Fruit fly (Drosophila melanogaster) whole organism, embryonic: ENCODE results near the gene Cpr78E.
A peak's percentile ranks its signal among the peaks of the same experiment; 100 is the strongest.

Source experiments
- Asciz ChIP-seq: fragments of 200-800 bp; sonication (Bioruptor generic); optimal IDR thresholded peaks from 2 replicates; lab custom pipeline; 2017; ENCODE audit warnings: missing biosample characterization, mild to moderate bottlenecking, missing genetic modification characterization, missing genetic modification reagents
- BEAF-32 ChIP-seq: fragments of 200-800 bp; sonication (Bioruptor generic); optimal IDR thresholded peaks from 3 replicates; lab custom pipeline; 2017; ENCODE audit warnings: missing biosample characterization, missing genetic modification characterization, mild to moderate bottlenecking, moderate library complexity, missing genetic modification reagents
- Bteb2 ChIP-seq: fragments of 200-800 bp; sonication (Bioruptor generic); optimal IDR thresholded peaks from 2 replicates; lab custom pipeline; 2016; ENCODE audit warnings: missing biosample characterization, missing genetic modification characterization
- CG11085 ChIP-seq: fragments of 200-800 bp; sonication (Bioruptor generic); IDR thresholded peaks from 2 replicates; pipeline ENCODE4 v1.3.6; 2022; ENCODE audit warnings: missing biosample characterization, missing genetic modification characterization
- CG11695 ChIP-seq: fragments of 200-800 bp; sonication (Bioruptor generic); IDR thresholded peaks from 3 replicates; pipeline ENCODE4 v1.3.6; 2022; ENCODE audit warnings: missing biosample characterization, missing genetic modification characterization
- CG12236 ChIP-seq: fragments of 200-800 bp; sonication (Bioruptor generic); optimal IDR thresholded peaks from 2 replicates; lab custom pipeline; 2016; ENCODE audit warnings: missing biosample characterization, missing genetic modification characterization
- CG15514 ChIP-seq: fragments of 200-800 bp; sonication (Bioruptor generic); optimal IDR thresholded peaks from 3 replicates; lab custom pipeline; 2017; ENCODE audit warnings: missing biosample characterization, missing genetic modification characterization, mild to moderate bottlenecking, moderate library complexity, missing genetic modification reagents
- CG16779 ChIP-seq: fragments of 200-800 bp; sonication (Bioruptor generic); IDR thresholded peaks from 2 replicates; pipeline ENCODE4 v1.3.6; 2022; ENCODE audit warnings: missing biosample characterization, missing genetic modification characterization
- CG2889 ChIP-seq: fragments of 200-800 bp; sonication (Bioruptor generic); IDR thresholded peaks from 3 replicates; pipeline ENCODE4 v1.3.6; 2022; ENCODE audit warnings: missing biosample characterization, missing genetic modification characterization
- CG3407 ChIP-seq: fragments of 200-800 bp; sonication (Bioruptor generic); optimal IDR thresholded peaks from 2 replicates; lab custom pipeline; 2018; ENCODE audit warnings: missing biosample characterization, mild to moderate bottlenecking, missing genetic modification characterization
- CG4404 ChIP-seq: fragments of 200-800 bp; sonication (Bioruptor generic); IDR thresholded peaks from 2 replicates; pipeline ENCODE4 v1.3.6; 2022; ENCODE audit warnings: missing biosample characterization, missing genetic modification characterization
- CG4617 ChIP-seq: fragments of 200-800 bp; sonication (Bioruptor generic); optimal IDR thresholded peaks from 3 replicates; lab custom pipeline; 2016; ENCODE audit warnings: missing biosample characterization, missing genetic modification characterization, borderline replicate concordance
- CG6854 ChIP-seq: fragments of 200-800 bp; sonication (Bioruptor generic); optimal IDR thresholded peaks from 3 replicates; lab custom pipeline; 2017; ENCODE audit warnings: missing biosample characterization, mild to moderate bottlenecking, missing genetic modification characterization
- CG7357 ChIP-seq: fragments of 200-800 bp; sonication (Bioruptor generic); IDR thresholded peaks from 3 replicates; pipeline ENCODE4 v1.3.6; 2022; ENCODE audit warnings: missing biosample characterization, missing genetic modification characterization
- CkIIα-i1 ChIP-seq: fragments of 200-800 bp; sonication (Bioruptor generic); IDR thresholded peaks from 2 replicates; pipeline ENCODE4 v1.3.6; 2022; ENCODE audit warnings: missing biosample characterization, missing genetic modification characterization
- Drgx ChIP-seq: fragments of 200-800 bp; sonication (Bioruptor generic); IDR thresholded peaks from 2 replicates; pipeline ENCODE4 v1.3.6; 2022; ENCODE audit warnings: missing biosample characterization, missing genetic modification characterization
- E2f1 ChIP-seq: fragments of 200-800 bp; sonication (Bioruptor generic); IDR thresholded peaks from 2 replicates; pipeline ENCODE4 v1.3.6; 2022; ENCODE audit warnings: missing biosample characterization, missing genetic modification characterization
- ERR ChIP-seq: fragments of 200-800 bp; sonication (Bioruptor generic); optimal IDR thresholded peaks from 2 replicates; lab custom pipeline; 2016; ENCODE audit warnings: missing biosample characterization, missing genetic modification characterization
- Elba2 ChIP-seq: fragments of 200-800 bp; sonication (Bioruptor generic); optimal IDR thresholded peaks from 3 replicates; lab custom pipeline; 2016; ENCODE audit warnings: missing biosample characterization, missing genetic modification characterization
- Fer3 ChIP-seq: fragments of 200-800 bp; sonication (Bioruptor generic); optimal IDR thresholded peaks from 2 replicates; lab custom pipeline; 2018; ENCODE audit warnings: missing biosample characterization, mild to moderate bottlenecking, missing genetic modification characterization, moderate library complexity
- HLHmδ ChIP-seq: fragments of 200-800 bp; sonication (Bioruptor generic); optimal IDR thresholded peaks from 2 replicates; lab custom pipeline; 2018; ENCODE audit warnings: missing biosample characterization, mild to moderate bottlenecking, missing genetic modification characterization, moderate library complexity
- Nf-YB ChIP-seq: fragments of 200-800 bp; sonication (Bioruptor generic); optimal IDR thresholded peaks from 3 replicates; lab custom pipeline; 2019; ENCODE audit warnings: missing biosample characterization, mild to moderate bottlenecking, missing genetic modification characterization, moderate library complexity
- Sox102F ChIP-seq: fragments of 200-800 bp; sonication (Bioruptor generic); optimal IDR thresholded peaks from 2 replicates; lab custom pipeline; 2018; ENCODE audit warnings: missing biosample characterization, mild to moderate bottlenecking, missing genetic modification characterization, moderate library complexity
- YL-1 ChIP-seq: fragments of 200-800 bp; sonication (Bioruptor generic); optimal IDR thresholded peaks from 3 replicates; lab custom pipeline; 2017; ENCODE audit warnings: missing biosample characterization, mild to moderate bottlenecking, missing genetic modification characterization
- ap ChIP-seq: fragments of 200-800 bp; sonication (Bioruptor generic); IDR thresholded peaks from 2 replicates; pipeline ENCODE4 v1.3.6; 2022; ENCODE audit warnings: missing biosample characterization, missing genetic modification characterization
- ato ChIP-seq: fragments of 200-800 bp; sonication (Bioruptor generic); IDR thresholded peaks from 2 replicates; pipeline ENCODE4 v1.3.6; 2022; ENCODE audit warnings: missing biosample characterization, missing genetic modification characterization; ENCODE audit not compliant: partially characterized antibody
- cg ChIP-seq: fragments of 200-800 bp; sonication (Bioruptor generic); optimal IDR thresholded peaks from 3 replicates; lab custom pipeline; 2019; ENCODE audit warnings: missing biosample characterization, mild to moderate bottlenecking, missing genetic modification characterization, moderate library complexity
- crc ChIP-seq: fragments of 200-800 bp; sonication (Bioruptor generic); optimal IDR thresholded peaks from 2 replicates; lab custom pipeline; 2016; ENCODE audit warnings: missing biosample characterization, missing genetic modification characterization
- crp ChIP-seq, 2 experiments: fragments of 200-800 bp; sonication (Bioruptor generic); optimal IDR thresholded peaks; 2 replicates in 1 of 2; 3 replicates in 1 of 2; lab custom pipeline; 2017; ENCODE audit warnings: missing biosample characterization in 2 of 2, missing genetic modification characterization in 2 of 2, mild to moderate bottlenecking in 1 of 2, moderate library complexity in 1 of 2
- disco-r ChIP-seq: fragments of 200-800 bp; sonication (Bioruptor generic); optimal IDR thresholded peaks from 2 replicates; lab custom pipeline; 2016; ENCODE audit warnings: missing biosample characterization, missing genetic modification characterization
- eve ChIP-seq, 2 experiments: fragments of >200 bp; optimal IDR thresholded peaks; 2 replicates each; lab custom pipeline; 2017; ENCODE audit warnings: missing biosample characterization in 2 of 2, missing genetic modification characterization in 2 of 2
- fru ChIP-seq: fragments of >200 bp; optimal IDR thresholded peaks from 2 replicates; lab custom pipeline; 2017
- gcm2 ChIP-seq: fragments of 200-800 bp; sonication (Bioruptor generic); optimal IDR thresholded peaks from 2 replicates; lab custom pipeline; 2016; ENCODE audit warnings: missing biosample characterization, missing genetic modification characterization
- gfzf ChIP-seq: fragments of 200-800 bp; sonication (Bioruptor generic); optimal IDR thresholded peaks from 2 replicates; lab custom pipeline; 2016; ENCODE audit warnings: missing biosample characterization, mild to moderate bottlenecking, missing genetic modification characterization, moderate library complexity
- inv ChIP-seq: fragments of 200-800 bp; sonication (Bioruptor generic); IDR thresholded peaks from 2 replicates; pipeline ENCODE4 v1.3.6; 2022; ENCODE audit warnings: missing biosample characterization, missing genetic modification characterization; ENCODE audit not compliant: partially characterized antibody
- jigr1 ChIP-seq: fragments of 200-800 bp; sonication (Bioruptor generic); IDR thresholded peaks from 3 replicates; pipeline ENCODE4 v1.3.6; 2022; ENCODE audit warnings: missing biosample characterization, missing genetic modification characterization
- kah ChIP-seq: fragments of 200-800 bp; sonication (Bioruptor generic); optimal IDR thresholded peaks from 2 replicates; lab custom pipeline; 2018; ENCODE audit warnings: missing biosample characterization, mild to moderate bottlenecking, missing genetic modification characterization
- lbe ChIP-seq: fragments of 200-800 bp; sonication (Bioruptor generic); optimal IDR thresholded peaks from 2 replicates; lab custom pipeline; 2016; ENCODE audit warnings: missing biosample characterization, mild to moderate bottlenecking, missing genetic modification characterization
- lmd ChIP-seq: fragments of 200-800 bp; sonication (Bioruptor generic); IDR thresholded peaks from 2 replicates; pipeline ENCODE4 v1.3.6; 2022; ENCODE audit warnings: missing biosample characterization, missing genetic modification characterization
- oc ChIP-seq: fragments of 200-800 bp; sonication (Bioruptor generic); optimal IDR thresholded peaks from 2 replicates; lab custom pipeline; 2018; ENCODE audit warnings: missing biosample characterization, mild to moderate bottlenecking, missing genetic modification characterization, moderate library complexity
- peb ChIP-seq: fragments of 200-800 bp; sonication (Bioruptor generic); IDR thresholded peaks from 2 replicates; pipeline ENCODE4 v1.3.6; 2022; ENCODE audit warnings: missing biosample characterization, missing genetic modification characterization
- pho ChIP-seq: fragments of 200-800 bp; sonication (Bioruptor generic); optimal IDR thresholded peaks from 2 replicates; lab custom pipeline; 2016; ENCODE audit warnings: missing biosample characterization, missing genetic modification characterization
- pnt ChIP-seq: fragments of 200-800 bp; sonication (Bioruptor generic); optimal IDR thresholded peaks from 3 replicates; lab custom pipeline; 2016; ENCODE audit warnings: missing biosample characterization, missing genetic modification characterization
- prd ChIP-seq, 3 experiments: fragments of >200 bp in 2 of 3; fragments of 200-800 bp in 1 of 3; sonication (Bioruptor generic) in 1 of 3; optimal IDR thresholded peaks in 2 of 3; IDR thresholded peaks in 1 of 3; 2 replicates in 2 of 3; 3 replicates in 1 of 3; pipeline versions ENCODE4 v1.3.6 to Lab custom; 2017 to 2022; ENCODE audit warnings: missing biosample characterization in 1 of 3, missing genetic modification characterization in 1 of 3
- run ChIP-seq: fragments of 200-800 bp; sonication (Bioruptor generic); optimal IDR thresholded peaks from 3 replicates; lab custom pipeline; 2018; ENCODE audit warnings: missing biosample characterization, mild to moderate bottlenecking, missing genetic modification characterization
- so ChIP-seq: fragments of 200-800 bp; sonication (Bioruptor generic); IDR thresholded peaks from 3 replicates; pipeline ENCODE4 v1.3.6; 2022; ENCODE audit warnings: missing biosample characterization, missing genetic modification characterization
- tap ChIP-seq: fragments of 200-800 bp; optimal IDR thresholded peaks from 3 replicates; lab custom pipeline; 2019; ENCODE audit warnings: missing biosample characterization, mild to moderate bottlenecking, missing genetic modification characterization, moderate library complexity
- tgo ChIP-seq: fragments of 200-800 bp; sonication (Bioruptor generic); IDR thresholded peaks from 3 replicates; pipeline ENCODE4 v1.3.6; 2022; ENCODE audit warnings: missing biosample characterization, missing genetic modification characterization
- ttk ChIP-seq: fragments of 200-800 bp; sonication (Bioruptor generic); IDR thresholded peaks from 2 replicates; pipeline ENCODE4 v2.1.2; 2022; ENCODE audit warnings: missing biosample characterization, missing genetic modification characterization
- wor ChIP-seq: fragments of 200-800 bp; sonication (Bioruptor generic); IDR thresholded peaks from 2 replicates; pipeline ENCODE4 v1.3.6; 2022; ENCODE audit warnings: missing biosample characterization, missing genetic modification characterization
- zen ChIP-seq: fragments of 200-800 bp; sonication (Bioruptor generic); optimal IDR thresholded peaks from 3 replicates; lab custom pipeline; 2018; ENCODE audit warnings: missing biosample characterization, mild to moderate bottlenecking, missing genetic modification characterization, moderate library complexity

Cpr78E gene

dm6 chr3L:21679687-21680086 is 12.9 kb upstream of the Cpr78E start, which contains the start of the genes Als2 and CG11248 (continued):
- TF ChIP-seq Asciz (GFP tag; lab: Kevin White, UChicago) = no peak
- no peak for TF ChIP-seq HLHmδ
- peak; percentile 41 for TF ChIP-seq CG3407 (GFP tag; lab: Kevin White, UChicago)
- peak; percentile 29 for TF ChIP-seq Nf-YB
- TF ChIP-seq prd (optimal IDR thresholded peaks at IDR 0.05; lab: Kevin White, UChicago) = no peak
- peak; percentile 84 for TF ChIP-seq prd (GFP tag; IDR thresholded peaks at IDR 0.05; lab: Robert Waterston, UW)
- TF ChIP-seq CG6854 (GFP tag; lab: Kevin White, UChicago) = no peak
- TF ChIP-seq CG15514 (GFP tag; lab: Kevin White, UChicago) = peak; percentile 98
- TF ChIP-seq CG12236 (GFP tag; lab: Kevin White, UChicago) = peak; percentile 21
- peak; percentile 18 for TF ChIP-seq ERR (GFP tag; lab: Kevin White, UChicago)
- peak; percentile 78 for TF ChIP-seq zen (tag; lab: Kevin White, UChicago)
- peak; percentile 12 for TF ChIP-seq crc (GFP tag; lab: Kevin White, UChicago)
- TF ChIP-seq tgo (GFP tag; lab: Robert Waterston, UW) = peak; percentile 66
- TF ChIP-seq CG4617 (GFP tag; lab: Kevin White, UChicago) = peak; percentile 83
- TF ChIP-seq pho = peak; percentile 53
- peak; percentile 69 for TF ChIP-seq CG4404 (GFP tag; lab: Robert Waterston, UW)
- no peak for TF ChIP-seq CkIIα-i1 (GFP tag; lab: Robert Waterston, UW)
- no peak for TF ChIP-seq disco-r (GFP tag; lab: Kevin White, UChicago)
- TF ChIP-seq Elba2 (GFP tag; lab: Kevin White, UChicago) = peak; percentile 99
- TF ChIP-seq Sox102F (GFP tag; lab: Kevin White, UChicago) = peak; percentile 77
- no peak for TF ChIP-seq CG2889 (GFP tag; lab: Robert Waterston, UW)
- TF ChIP-seq Bteb2 = peak; percentile 73
- TF ChIP-seq peb = peak; percentile 41; the same call in 1 of the 2 replicates
- TF ChIP-seq ap (GFP tag; lab: Robert Waterston, UW) = no peak; the same call in 1 of the 2 replicates
- no peak for TF ChIP-seq so (GFP tag; lab: Robert Waterston, UW)
- TF ChIP-seq lmd (GFP tag; lab: Robert Waterston, UW) = peak; percentile 74
- peak; percentile 78 to 93 for TF ChIP-seq crp (GFP tag; optimal IDR thresholded peaks at IDR 0.05; lab: Kevin White, UChicago)
- TF ChIP-seq cg (GFP tag; lab: Kevin White, UChicago) = no peak
- TF ChIP-seq E2f1 (GFP tag; lab: Robert Waterston, UW) = peak; percentile 63
- TF ChIP-seq ttk (GFP tag; lab: Robert Waterston, UW) = peak; percentile 37; the same call in 1 of the 2 replicates
- TF ChIP-seq CG7357 (GFP tag; lab: Robert Waterston, UW) = 0 out of 3 replicates have a peak, but pooled peaks have one; percentile 50
- no peak for TF ChIP-seq oc
- no peak for TF ChIP-seq Fer3
- TF ChIP-seq ato (GFP tag; lab: Robert Waterston, UW) = no peak
- TF ChIP-seq gcm2 (GFP tag; lab: Kevin White, UChicago) = peak; percentile 23
- no peak for TF ChIP-seq CG16779 (GFP tag; lab: Robert Waterston, UW)
- no peak for TF ChIP-seq inv (GFP tag; lab: Robert Waterston, UW)
- no peak for TF ChIP-seq tap (tag; lab: Kevin White, UChicago)
- TF ChIP-seq kah = no peak
- peak; percentile 60 for TF ChIP-seq BEAF-32
- no peak for TF ChIP-seq run (tag; lab: Kevin White, UChicago)
- peak; percentile 79 for TF ChIP-seq gfzf (GFP tag; lab: Kevin White, UChicago)
- TF ChIP-seq YL-1 (GFP tag; lab: Kevin White, UChicago) = peak; percentile 65
- TF ChIP-seq wor (GFP tag; lab: Robert Waterston, UW) = peak; percentile 21; the same call in 1 of the 2 replicates
- TF ChIP-seq eve (GFP tag; optimal IDR thresholded peaks at IDR 0.05; lab: Kevin White, UChicago) = no peak
- no peak for TF ChIP-seq fru (lab: Kevin White, UChicago)
- no peak for TF ChIP-seq CG11085 (GFP tag; lab: Robert Waterston, UW)
- no peak for TF ChIP-seq lbe (GFP tag; lab: Kevin White, UChicago)
- no peak; the same call in 2 of the 3 replicates for TF ChIP-seq CG11695
- no peak for TF ChIP-seq Drgx (GFP tag; lab: Robert Waterston, UW)
- TF ChIP-seq pnt (GFP tag; lab: Kevin White, UChicago) = peak; percentile 75
- no peak for TF ChIP-seq jigr1 (GFP tag; lab: Robert Waterston, UW)
